Fruit fly (Drosophila melanogaster): ENCODE measurements around the gene CG10862.

The CG10862 gene

DNA sequence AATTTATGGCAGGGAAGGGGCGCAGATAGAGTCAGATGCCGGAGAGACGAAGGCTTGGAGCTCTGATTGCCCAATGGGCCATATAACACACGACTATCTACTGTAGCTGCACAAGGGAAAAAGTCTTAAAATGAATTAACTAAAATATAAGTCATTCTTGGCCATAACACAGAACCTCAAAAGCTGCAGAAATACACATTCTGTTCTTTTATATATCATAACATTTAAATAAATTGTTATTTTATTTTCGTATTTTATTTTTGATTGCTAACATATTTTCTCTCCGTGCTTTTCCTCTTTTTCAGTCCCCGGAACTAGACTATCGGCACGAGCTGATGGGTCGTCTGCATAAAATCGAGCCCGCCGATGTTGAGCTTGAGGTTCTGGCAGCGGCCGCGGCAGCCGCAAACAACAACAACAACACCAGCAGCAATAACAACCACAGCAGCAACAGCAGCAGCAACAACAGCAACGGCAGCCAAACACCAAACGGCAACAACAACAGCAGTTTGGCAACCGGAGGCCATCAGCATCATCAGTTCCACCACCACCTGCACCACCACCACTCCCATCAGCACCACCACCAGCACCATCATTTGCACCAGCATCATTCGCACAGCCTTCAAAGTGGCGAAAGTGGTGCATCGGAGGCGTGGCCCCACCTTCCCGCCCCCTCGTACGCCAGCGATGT, 10.1 kb downstream of the CG10862 start (continued):
- TF ChIP-seq CG31627 (GFP tag; optimal IDR thresholded peaks at IDR 0.05) (no peak), ss (GFP tag; optimal IDR thresholded peaks at IDR 0.05) (peak; percentile 14 to 16), CG8632 (GFP tag; optimal IDR thresholded peaks at IDR 0.05) (no peak), CG6792 (GFP tag; optimal IDR thresholded peaks at IDR 0.05) (peak; percentile 2), CG16779 (tag; optimal IDR thresholded peaks at IDR 0.05) (no peak), Met (GFP tag; optimal IDR thresholded peaks at IDR 0.05) (no peak), fd85E (GFP tag; optimal IDR thresholded peaks at IDR 0.05) (no peak), OdsH (GFP tag; optimal IDR thresholded peaks at IDR 0.05) (peak; percentile 14), CG6808 (GFP tag; optimal IDR thresholded peaks at IDR 0.05) (peak; percentile 55), cyc (GFP tag; optimal IDR thresholded peaks at IDR 0.05) (no peak), Gug (GFP tag; IDR thresholded peaks at IDR 0.05) (no peak), esn (GFP tag; optimal IDR thresholded peaks at IDR 0.05) (no peak), CG7368 (GFP tag; optimal IDR thresholded peaks at IDR 0.05) (no peak), CG8319 (GFP tag; optimal IDR thresholded peaks at IDR 0.05) (no peak), fd59A (GFP tag; optimal IDR thresholded peaks at IDR 0.05) (peak; percentile 3), CG6276 (GFP tag; optimal IDR thresholded peaks at IDR 0.05) (no peak), svp (GFP tag) (no peak), dsx (GFP tag; optimal IDR thresholded peaks at IDR 0.05; ENCODE audit: poor library complexity, severe bottlenecking) (peak; percentile 51), vri (GFP tag; optimal IDR thresholded peaks at IDR 0.05) (no peak), CG6854 (GFP tag; optimal IDR thresholded peaks at IDR 0.05) (no peak), Lpt (GFP tag; optimal IDR thresholded peaks at IDR 0.05) (no peak), CG11902 (GFP tag; optimal IDR thresholded peaks at IDR 0.05) (no peak)

DNA sequence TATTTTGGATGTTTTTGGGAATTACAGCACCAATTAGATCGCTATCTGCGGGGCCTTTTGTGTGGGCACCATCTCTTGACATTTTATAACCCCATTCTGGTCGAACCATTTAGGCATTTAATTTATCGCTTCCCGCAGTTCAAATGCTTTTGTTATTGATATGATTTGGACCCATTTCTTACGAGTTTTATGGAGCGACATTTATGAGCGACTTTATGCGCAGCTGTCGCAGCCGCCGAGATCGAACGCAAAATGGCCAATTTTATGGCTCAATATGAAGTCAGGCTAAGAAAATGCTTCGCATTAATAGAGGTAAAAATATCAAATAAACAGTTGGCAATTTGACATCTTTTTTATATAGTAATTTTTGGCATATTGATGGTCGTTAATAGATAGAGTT, 13.7 kb downstream of the CG10862 start:
- TF ChIP-seq Eip93F (GFP tag; optimal IDR thresholded peaks at IDR 0.05) (no peak), lz (GFP tag; optimal IDR thresholded peaks at IDR 0.05) (no peak), CG6854 (GFP tag; optimal IDR thresholded peaks at IDR 0.05) (no peak), net (GFP tag; optimal IDR thresholded peaks at IDR 0.05) (no peak), CG3919 (GFP tag; optimal IDR thresholded peaks at IDR 0.05) (no peak), CG6163 (GFP tag; IDR thresholded peaks at IDR 0.05) (no peak), fkh (GFP tag; optimal IDR thresholded peaks at IDR 0.05) (no peak), CG32006 (GFP tag; optimal IDR thresholded peaks at IDR 0.05) (no peak), fd59A (GFP tag; optimal IDR thresholded peaks at IDR 0.05) (no peak), CG7368 (GFP tag; optimal IDR thresholded peaks at IDR 0.05) (no peak), CG34406 (GFP tag; optimal IDR thresholded peaks at IDR 0.05) (no peak), CG4318 (GFP tag; optimal IDR thresholded peaks at IDR 0.05) (no peak), dsx (GFP tag; optimal IDR thresholded peaks at IDR 0.05; ENCODE audit: poor library complexity, severe bottlenecking) (no peak), fd85E (GFP tag; optimal IDR thresholded peaks at IDR 0.05) (no peak), spab (GFP tag; optimal IDR thresholded peaks at IDR 0.05) (no peak), Hr4 (GFP tag; optimal IDR thresholded peaks at IDR 0.05) (no peak), CG8119 (GFP tag; IDR thresholded peaks at IDR 0.05) (no peak), Ets96B (tag; optimal IDR thresholded peaks at IDR 0.05) (no peak), Smox (GFP tag; optimal IDR thresholded peaks at IDR 0.05) (no peak)

DNA sequence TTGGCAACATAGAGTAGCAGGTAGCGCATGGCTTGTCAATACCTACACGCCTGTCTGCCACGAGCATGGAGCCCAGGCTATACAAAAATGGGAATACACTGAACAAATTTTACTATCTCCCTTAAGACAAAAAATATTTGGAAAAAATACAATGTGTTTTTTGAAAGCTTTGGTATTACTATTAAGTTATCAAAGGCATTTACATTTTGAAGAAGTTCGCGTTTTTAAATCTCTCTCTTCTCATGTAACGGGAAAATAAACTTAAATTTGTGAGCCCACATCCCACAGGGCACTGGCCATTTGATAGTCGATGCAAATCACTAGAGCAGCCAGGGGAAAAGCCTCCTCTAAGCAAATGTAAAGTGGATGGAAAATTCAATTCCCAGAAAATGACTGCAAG, 15.2 kb downstream of the CG10862 start:
- TF ChIP-seq CG4318 (GFP tag; optimal IDR thresholded peaks at IDR 0.05) (peak; percentile 36), CG6276 (GFP tag; optimal IDR thresholded peaks at IDR 0.05) (peak; percentile 54), salr (GFP tag; optimal IDR thresholded peaks at IDR 0.05) (peak in 1 of 2 experiments; percentile 34), CG32006 (GFP tag; optimal IDR thresholded peaks at IDR 0.05) (peak; percentile 59), Eip78C (GFP tag) (peak; percentile 74), fd85E (GFP tag; optimal IDR thresholded peaks at IDR 0.05) (no peak), Hr4 (GFP tag; optimal IDR thresholded peaks at IDR 0.05) (peak; percentile 33), fd59A (GFP tag; optimal IDR thresholded peaks at IDR 0.05) (peak; percentile 17), CG6163 (GFP tag; IDR thresholded peaks at IDR 0.05) (no peak), spab (GFP tag; optimal IDR thresholded peaks at IDR 0.05) (peak; percentile 2), lz (GFP tag; optimal IDR thresholded peaks at IDR 0.05) (no peak), Sox14 (GFP tag; optimal IDR thresholded peaks at IDR 0.05) (peak; percentile 24), esn (GFP tag; optimal IDR thresholded peaks at IDR 0.05) (no peak), Met (GFP tag; optimal IDR thresholded peaks at IDR 0.05) (no peak), achi (GFP tag; optimal IDR thresholded peaks at IDR 0.05) (peak; percentile 24), CG15336 (GFP tag; IDR thresholded peaks at IDR 0.05) (peak; percentile 51; the same call in 1 of the 2 replicates), CG6808 (GFP tag; optimal IDR thresholded peaks at IDR 0.05) (no peak), cyc (GFP tag; optimal IDR thresholded peaks at IDR 0.05) (no peak), OdsH (GFP tag; optimal IDR thresholded peaks at IDR 0.05) (peak; percentile 12), CG6792 (GFP tag; optimal IDR thresholded peaks at IDR 0.05) (no peak), CG10631 (GFP tag; optimal IDR thresholded peaks at IDR 0.05) (no peak), CG8119 (GFP tag; IDR thresholded peaks at IDR 0.05) (peak; percentile 58; the same call in 2 of the 3 replicates), eg (GFP tag; IDR thresholded peaks at IDR 0.05) (peak; percentile 12; the same call in 1 of the 3 replicates), Ets96B (tag; optimal IDR thresholded peaks at IDR 0.05) (peak; percentile 29), CG11762 (GFP tag; optimal IDR thresholded peaks at IDR 0.05; ENCODE audit: insufficient read depth) (no peak), pdm3 (GFP tag; optimal IDR thresholded peaks at IDR 0.05) (peak; percentile 11)

Data from whole organism, prepupa.